Fruit fly (Drosophila melanogaster) whole organism, embryonic: Measurements from ENCODE around the gene CG8034.
A peak's percentile ranks its signal among the peaks of the same experiment; 100 is the strongest.

Source experiments
- ATbp ChIP-seq: fragments of 200-800 bp; sonication (Bioruptor generic); optimal IDR thresholded peaks from 2 replicates; lab custom pipeline; 2017; ENCODE audit warnings: missing biosample characterization, mild to moderate bottlenecking, missing genetic modification characterization, missing genetic modification reagents
- Adf1 ChIP-seq: fragments of 200-800 bp; sonication (Bioruptor generic); IDR thresholded peaks from 2 replicates; pipeline ENCODE4 v1.3.6; 2022; ENCODE audit warnings: missing biosample characterization, missing genetic modification characterization
- Antp ChIP-seq: fragments of 200-800 bp; sonication (Bioruptor generic); optimal IDR thresholded peaks from 3 replicates; lab custom pipeline; 2016; ENCODE audit warnings: missing biosample characterization, missing genetic modification characterization
- CG10462 ChIP-seq: fragments of 200-800 bp; sonication (Bioruptor generic); optimal IDR thresholded peaks from 2 replicates; lab custom pipeline; 2016; ENCODE audit warnings: missing biosample characterization, missing genetic modification characterization
- CG12155 ChIP-seq: fragments of 200-800 bp; sonication (Bioruptor generic); optimal IDR thresholded peaks from 3 replicates; lab custom pipeline; 2016; ENCODE audit warnings: missing biosample characterization, missing genetic modification characterization
- CG12236 ChIP-seq: fragments of 200-800 bp; sonication (Bioruptor generic); optimal IDR thresholded peaks from 2 replicates; lab custom pipeline; 2016; ENCODE audit warnings: missing biosample characterization, missing genetic modification characterization
- CG12299 ChIP-seq: fragments of 200-800 bp; sonication (Bioruptor generic); optimal IDR thresholded peaks from 2 replicates; lab custom pipeline; 2018; ENCODE audit warnings: missing biosample characterization, mild to moderate bottlenecking, missing genetic modification characterization
- CG14667 ChIP-seq: fragments of 200-800 bp; sonication (Bioruptor generic); IDR thresholded peaks from 2 replicates; pipeline ENCODE4 v1.3.6; 2022; ENCODE audit warnings: missing biosample characterization, missing genetic modification characterization
- CG14710 ChIP-seq: fragments of 200-800 bp; sonication (Bioruptor generic); optimal IDR thresholded peaks from 3 replicates; lab custom pipeline; 2019; ENCODE audit warnings: missing biosample characterization, mild to moderate bottlenecking, missing genetic modification characterization, moderate library complexity
- CG15696 ChIP-seq: fragments of 200-800 bp; sonication (Bioruptor generic); optimal IDR thresholded peaks from 2 replicates; lab custom pipeline; 2019; ENCODE audit warnings: missing biosample characterization, mild to moderate bottlenecking, missing genetic modification characterization, moderate library complexity
- CG17612 ChIP-seq: fragments of 200-800 bp; sonication (Bioruptor generic); IDR thresholded peaks from 2 replicates; pipeline ENCODE4 v1.3.6; 2022; ENCODE audit warnings: missing biosample characterization, missing genetic modification characterization
- CG2116 ChIP-seq: fragments of 200-800 bp; sonication (Bioruptor generic); optimal IDR thresholded peaks from 3 replicates; lab custom pipeline; 2018; ENCODE audit warnings: missing biosample characterization, mild to moderate bottlenecking, missing genetic modification characterization
- CG2199 ChIP-seq: fragments of 200-800 bp; sonication (Bioruptor generic); IDR thresholded peaks from 3 replicates; pipeline ENCODE4 v1.3.6; 2022; ENCODE audit warnings: missing biosample characterization, missing genetic modification characterization
- CG3407 ChIP-seq: fragments of 200-800 bp; sonication (Bioruptor generic); optimal IDR thresholded peaks from 2 replicates; lab custom pipeline; 2018; ENCODE audit warnings: missing biosample characterization, mild to moderate bottlenecking, missing genetic modification characterization
- CG34422 ChIP-seq: fragments of 200-800 bp; sonication (Bioruptor generic); IDR thresholded peaks from 3 replicates; pipeline ENCODE4 v1.3.6; 2022; ENCODE audit warnings: missing biosample characterization, missing genetic modification characterization
- CG3847 ChIP-seq: fragments of 200-800 bp; sonication (Bioruptor generic); IDR thresholded peaks from 2 replicates; pipeline ENCODE4 v1.3.6; 2022; ENCODE audit warnings: missing biosample characterization, missing genetic modification characterization
- CG4854 ChIP-seq: fragments of 200-800 bp; sonication (Bioruptor generic); optimal IDR thresholded peaks from 2 replicates; lab custom pipeline; 2016; ENCODE audit warnings: missing biosample characterization, missing genetic modification characterization, inconsistent platforms
- CG6272 ChIP-seq: fragments of 200-800 bp; sonication (Bioruptor generic); IDR thresholded peaks from 2 replicates; pipeline ENCODE4 v1.3.6; 2022; ENCODE audit warnings: missing biosample characterization, missing genetic modification characterization
- CG8281 ChIP-seq: fragments of 200-800 bp; sonication (Bioruptor generic); optimal IDR thresholded peaks from 2 replicates; lab custom pipeline; 2018; ENCODE audit warnings: missing biosample characterization, mild to moderate bottlenecking, missing genetic modification characterization, moderate library complexity
- CG8478 ChIP-seq: fragments of >200 bp; optimal IDR thresholded peaks from 2 replicates; lab custom pipeline; 2018
- CG9215 ChIP-seq: fragments of 200-800 bp; sonication (Bioruptor generic); IDR thresholded peaks from 2 replicates; pipeline ENCODE4 v1.3.6; 2022; ENCODE audit warnings: missing biosample characterization, missing genetic modification characterization
- Chrac-16 ChIP-seq: fragments of 200-800 bp; sonication (Bioruptor generic); optimal IDR thresholded peaks from 3 replicates; lab custom pipeline; 2016; ENCODE audit warnings: missing biosample characterization, missing genetic modification characterization
- Dek ChIP-seq: fragments of 200-800 bp; sonication (Bioruptor generic); optimal IDR thresholded peaks from 3 replicates; lab custom pipeline; 2019; ENCODE audit warnings: missing biosample characterization, mild to moderate bottlenecking, missing genetic modification characterization, moderate library complexity
- Dfd ChIP-seq, 2 experiments: fragments of >200 bp; optimal IDR thresholded peaks; 2 replicates each; lab custom pipeline; 2017; ENCODE audit warnings: missing biosample characterization in 2 of 2, missing genetic modification characterization in 2 of 2
- Doc2 ChIP-seq: fragments of 200-800 bp; sonication (Bioruptor generic); IDR thresholded peaks from 2 replicates; pipeline ENCODE4 v1.3.6; 2022; ENCODE audit warnings: missing biosample characterization, missing genetic modification characterization
- Dref ChIP-seq: fragments of 200-800 bp; sonication (Bioruptor generic); IDR thresholded peaks from 2 replicates; pipeline ENCODE4 v1.3.6; 2022; ENCODE audit warnings: missing biosample characterization, missing genetic modification characterization
- Elba2 ChIP-seq: fragments of 200-800 bp; sonication (Bioruptor generic); optimal IDR thresholded peaks from 3 replicates; lab custom pipeline; 2016; ENCODE audit warnings: missing biosample characterization, missing genetic modification characterization
- HmgD ChIP-seq: fragments of 200-800 bp; sonication (Bioruptor generic); optimal IDR thresholded peaks from 3 replicates; lab custom pipeline; 2016; ENCODE audit warnings: missing biosample characterization, missing genetic modification characterization
- NFAT ChIP-seq: fragments of 200-800 bp; sonication (Bioruptor generic); IDR thresholded peaks from 2 replicates; pipeline ENCODE4 v1.3.6; 2022; ENCODE audit warnings: missing biosample characterization, missing genetic modification characterization
- Scr ChIP-seq: fragments of 200-800 bp; sonication (Bioruptor generic); IDR thresholded peaks from 2 replicates; pipeline ENCODE4 v1.3.6; 2022; ENCODE audit warnings: missing biosample characterization, missing genetic modification characterization; ENCODE audit not compliant: partially characterized antibody
- Sin3A ChIP-seq: fragments of >200 bp; optimal IDR thresholded peaks from 2 replicates; lab custom pipeline; 2018
- Sox100B ChIP-seq: fragments of 200-800 bp; sonication (Bioruptor generic); optimal IDR thresholded peaks from 3 replicates; lab custom pipeline; 2018; ENCODE audit warnings: missing biosample characterization, mild to moderate bottlenecking, missing genetic modification characterization
- YL-1 ChIP-seq: fragments of 200-800 bp; sonication (Bioruptor generic); optimal IDR thresholded peaks from 3 replicates; lab custom pipeline; 2017; ENCODE audit warnings: missing biosample characterization, mild to moderate bottlenecking, missing genetic modification characterization
- ab ChIP-seq: fragments of 200-800 bp; sonication (Bioruptor generic); optimal IDR thresholded peaks from 2 replicates; lab custom pipeline; 2016; ENCODE audit warnings: missing biosample characterization, missing genetic modification characterization
- bcd ChIP-seq: fragments of 200-800 bp; sonication (Bioruptor generic); optimal IDR thresholded peaks from 2 replicates; lab custom pipeline; 2017; ENCODE audit warnings: missing biosample characterization, mild to moderate bottlenecking, missing genetic modification characterization
- cg ChIP-seq: fragments of 200-800 bp; sonication (Bioruptor generic); optimal IDR thresholded peaks from 3 replicates; lab custom pipeline; 2019; ENCODE audit warnings: missing biosample characterization, mild to moderate bottlenecking, missing genetic modification characterization, moderate library complexity
- dan ChIP-seq: fragments of 200-800 bp; sonication (Bioruptor generic); IDR thresholded peaks from 2 replicates; pipeline ENCODE4 v1.3.6; 2022; ENCODE audit warnings: missing biosample characterization, missing genetic modification characterization
- disco-r ChIP-seq: fragments of 200-800 bp; sonication (Bioruptor generic); optimal IDR thresholded peaks from 2 replicates; lab custom pipeline; 2016; ENCODE audit warnings: missing biosample characterization, missing genetic modification characterization
- dpn ChIP-seq, 2 experiments: fragments of 200-800 bp; sonication (Bioruptor generic); optimal IDR thresholded peaks; 3 replicates each; lab custom pipeline; 2016; ENCODE audit warnings: missing biosample characterization in 2 of 2, missing genetic modification characterization in 2 of 2
- ems ChIP-seq: fragments of 200-800 bp; sonication (Bioruptor generic); optimal IDR thresholded peaks from 3 replicates; lab custom pipeline; 2016; ENCODE audit warnings: missing biosample characterization, missing genetic modification characterization
- ftz-f1 ChIP-seq: fragments of 200-800 bp; sonication (Bioruptor generic); optimal IDR thresholded peaks from 2 replicates; lab custom pipeline; 2016; ENCODE audit warnings: missing biosample characterization, missing genetic modification characterization
- grn ChIP-seq: fragments of 200-800 bp; sonication (Bioruptor generic); optimal IDR thresholded peaks from 3 replicates; lab custom pipeline; 2017; ENCODE audit warnings: missing biosample characterization, missing genetic modification characterization
- ham ChIP-seq: fragments of 200-800 bp; sonication (Bioruptor generic); IDR thresholded peaks from 2 replicates; pipeline ENCODE4 v1.3.6; 2022; ENCODE audit warnings: missing biosample characterization, missing genetic modification characterization
- her ChIP-seq: fragments of 200-800 bp; sonication (Bioruptor generic); optimal IDR thresholded peaks from 2 replicates; lab custom pipeline; 2016; ENCODE audit warnings: missing biosample characterization, missing genetic modification characterization
- nom ChIP-seq: fragments of 200-800 bp; sonication (Bioruptor generic); optimal IDR thresholded peaks from 2 replicates; lab custom pipeline; 2017; ENCODE audit warnings: missing biosample characterization, missing genetic modification characterization, mild to moderate bottlenecking, moderate library complexity, missing genetic modification reagents
- org-1 ChIP-seq: fragments of 200-800 bp; sonication (Bioruptor generic); optimal IDR thresholded peaks from 2 replicates; lab custom pipeline; 2017; ENCODE audit warnings: missing biosample characterization, missing genetic modification characterization
- peb ChIP-seq: fragments of 200-800 bp; sonication (Bioruptor generic); IDR thresholded peaks from 2 replicates; pipeline ENCODE4 v1.3.6; 2022; ENCODE audit warnings: missing biosample characterization, missing genetic modification characterization
- prd ChIP-seq, 3 experiments: fragments of >200 bp in 2 of 3; fragments of 200-800 bp in 1 of 3; sonication (Bioruptor generic) in 1 of 3; optimal IDR thresholded peaks in 2 of 3; IDR thresholded peaks in 1 of 3; 2 replicates in 2 of 3; 3 replicates in 1 of 3; pipeline versions ENCODE4 v1.3.6 to Lab custom; 2017 to 2022; ENCODE audit warnings: missing biosample characterization in 1 of 3, missing genetic modification characterization in 1 of 3
- sr ChIP-seq: fragments of 200-800 bp; sonication (Bioruptor generic); IDR thresholded peaks from 3 replicates; pipeline ENCODE4 v1.3.6; 2022; ENCODE audit warnings: missing biosample characterization, missing genetic modification characterization
- toy ChIP-seq: fragments of 200-800 bp; sonication (Bioruptor generic); IDR thresholded peaks from 2 replicates; pipeline ENCODE4 v1.3.6; 2022; ENCODE audit warnings: missing biosample characterization, missing genetic modification characterization
- zfh1 ChIP-seq: fragments of 200-800 bp; sonication (Bioruptor generic); IDR thresholded peaks from 3 replicates; pipeline ENCODE4 v1.3.6; 2022; ENCODE audit warnings: missing biosample characterization, missing genetic modification characterization

The CG8034 gene

DNA sequence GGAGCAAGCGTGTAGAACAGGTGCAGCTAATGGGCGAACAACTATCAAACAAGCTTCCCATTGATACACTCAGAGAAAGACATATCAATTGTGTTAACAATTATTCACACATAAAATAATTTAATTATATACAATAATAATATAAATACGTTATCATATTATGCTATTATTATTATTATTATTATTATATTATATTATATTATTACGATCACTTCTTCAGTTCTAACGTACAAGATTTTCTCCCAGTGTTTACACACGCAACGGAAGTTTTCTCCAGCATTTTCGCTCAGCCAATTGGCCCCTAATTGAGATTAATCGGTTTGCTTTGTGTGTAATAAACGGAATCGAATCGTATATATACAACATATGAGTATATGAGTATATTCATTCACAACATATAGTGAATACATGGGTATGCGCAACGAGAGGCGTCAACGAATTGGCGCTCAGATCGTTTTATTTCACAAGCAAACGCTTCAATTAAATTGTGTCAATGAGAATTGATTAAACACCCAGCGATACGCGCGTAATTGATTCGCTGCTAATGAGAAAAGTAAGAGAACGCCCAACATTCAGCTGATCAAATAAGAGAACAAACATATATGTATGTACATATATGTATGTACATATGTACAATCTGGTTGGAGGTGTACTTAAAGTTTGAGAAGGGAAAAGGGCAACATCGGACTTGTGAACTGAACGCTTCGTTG, 19.3 kb upstream of the CG8034 start (continued):
- TF ChIP-seq Dfd (GFP tag; optimal IDR thresholded peaks at IDR 0.05; lab: Kevin White, UChicago) (no peak), CG8281 (tag; lab: Kevin White, UChicago) (no peak), dan (no peak), CG34422 (GFP tag; lab: Robert Waterston, UW) (0 out of 3 replicates have a peak, but pooled peaks have one; percentile 24), Adf1 (GFP tag; lab: Robert Waterston, UW) (no peak; the same call in 1 of the 2 replicates), CG17612 (GFP tag; lab: Robert Waterston, UW) (no peak), ATbp (GFP tag; lab: Kevin White, UChicago) (peak; percentile 3), CG6272 (no peak), HmgD (GFP tag; lab: Kevin White, UChicago) (no peak), org-1 (GFP tag; lab: Kevin White, UChicago) (peak; percentile 43), CG15696 (tag; lab: Kevin White, UChicago) (peak; percentile 53), NFAT (no peak), CG9215 (GFP tag; lab: Robert Waterston, UW) (0 out of 2 replicates have a peak, but pooled peaks have one; percentile 28), Sin3A (no peak), Dek (peak; percentile 45), dpn (GFP tag; optimal IDR thresholded peaks at IDR 0.05; lab: Kevin White, UChicago) (peak in 1 of 2 experiments; percentile 48), ftz-f1 (GFP tag; lab: Kevin White, UChicago) (no peak), Dref (GFP tag; lab: Robert Waterston, UW) (no peak), CG2199 (GFP tag; lab: Robert Waterston, UW) (0 out of 3 replicates have a peak, but pooled peaks have one; percentile 26), CG3847 (GFP tag; lab: Robert Waterston, UW) (peak; percentile 41), CG14667 (peak; percentile 45), nom (peak; percentile 19), CG8478 (lab: Kevin White, UChicago) (no peak), Antp (GFP tag; lab: Kevin White, UChicago) (no peak), toy (GFP tag; lab: Robert Waterston, UW) (no peak), zfh1 (GFP tag; lab: Robert Waterston, UW) (0 out of 3 replicates have a peak, but pooled peaks have one; percentile 47), grn (GFP tag; lab: Kevin White, UChicago) (no peak), Chrac-16 (GFP tag; lab: Kevin White, UChicago) (peak; percentile 10), sr (GFP tag; lab: Robert Waterston, UW) (no peak), prd (optimal IDR thresholded peaks at IDR 0.05; lab: Kevin White, UChicago) (no peak), prd (GFP tag; IDR thresholded peaks at IDR 0.05; lab: Robert Waterston, UW) (peak; percentile 53), cg (GFP tag; lab: Kevin White, UChicago) (no peak), ems (GFP tag; lab: Kevin White, UChicago) (no peak), ham (GFP tag; lab: Robert Waterston, UW) (no peak), bcd (GFP tag; lab: Kevin White, UChicago) (peak; percentile 30), disco-r (GFP tag; lab: Kevin White, UChicago) (no peak), CG12236 (GFP tag; lab: Kevin White, UChicago) (no peak), CG3407 (GFP tag; lab: Kevin White, UChicago) (no peak), peb (GFP tag; lab: Robert Waterston, UW) (no peak), CG14710 (tag; lab: Kevin White, UChicago) (peak; percentile 56), CG2116 (no peak), her (no peak), Scr (GFP tag; lab: Robert Waterston, UW) (no peak), CG10462 (GFP tag; lab: Kevin White, UChicago) (no peak), CG12155 (peak; percentile 51), YL-1 (no peak), ab (no peak), Doc2 (GFP tag; lab: Robert Waterston, UW) (no peak), CG4854 (GFP tag; lab: Kevin White, UChicago) (no peak), Sox100B (GFP tag; lab: Kevin White, UChicago) (peak; percentile 66), CG12299 (tag; lab: Kevin White, UChicago) (peak; percentile 37), Elba2 (GFP tag; lab: Kevin White, UChicago) (no peak)
